Fruit fly (Drosophila melanogaster): ENCODE measurements around the gene CG12420.

CG12420 gene

dm6 chr3R:10225390-10225789 is 2.9 kb downstream of the CG12420 start, which contains the start of gene CG42795:
Gene CG42795 (plus strand): TSS chr3R:10225690.
- TF ChIP-seq fd96Ca (GFP tag; IDR thresholded peaks at IDR 0.05) (no peak), Ets98B (GFP tag; IDR thresholded peaks at IDR 0.05) (no peak), CG10348 (GFP tag; IDR thresholded peaks at IDR 0.05) (no peak), CG4496 (GFP tag; IDR thresholded peaks at IDR 0.05) (no peak), CG12605 (GFP tag; IDR thresholded peaks at IDR 0.05) (no peak), CG17806 (tag; optimal IDR thresholded peaks at IDR 0.05) (no peak), CG32121 (GFP tag; IDR thresholded peaks at IDR 0.05) (no peak), Pif1B (GFP tag; optimal IDR thresholded peaks at IDR 0.05) (no peak), CG8301 (tag; optimal IDR thresholded peaks at IDR 0.05) (no peak), CG9948 (tag; optimal IDR thresholded peaks at IDR 0.05) (no peak), EcR (GFP tag; optimal IDR thresholded peaks at IDR 0.05) (no peak), CG13204 (GFP tag; optimal IDR thresholded peaks at IDR 0.05) (no peak)

DNA sequence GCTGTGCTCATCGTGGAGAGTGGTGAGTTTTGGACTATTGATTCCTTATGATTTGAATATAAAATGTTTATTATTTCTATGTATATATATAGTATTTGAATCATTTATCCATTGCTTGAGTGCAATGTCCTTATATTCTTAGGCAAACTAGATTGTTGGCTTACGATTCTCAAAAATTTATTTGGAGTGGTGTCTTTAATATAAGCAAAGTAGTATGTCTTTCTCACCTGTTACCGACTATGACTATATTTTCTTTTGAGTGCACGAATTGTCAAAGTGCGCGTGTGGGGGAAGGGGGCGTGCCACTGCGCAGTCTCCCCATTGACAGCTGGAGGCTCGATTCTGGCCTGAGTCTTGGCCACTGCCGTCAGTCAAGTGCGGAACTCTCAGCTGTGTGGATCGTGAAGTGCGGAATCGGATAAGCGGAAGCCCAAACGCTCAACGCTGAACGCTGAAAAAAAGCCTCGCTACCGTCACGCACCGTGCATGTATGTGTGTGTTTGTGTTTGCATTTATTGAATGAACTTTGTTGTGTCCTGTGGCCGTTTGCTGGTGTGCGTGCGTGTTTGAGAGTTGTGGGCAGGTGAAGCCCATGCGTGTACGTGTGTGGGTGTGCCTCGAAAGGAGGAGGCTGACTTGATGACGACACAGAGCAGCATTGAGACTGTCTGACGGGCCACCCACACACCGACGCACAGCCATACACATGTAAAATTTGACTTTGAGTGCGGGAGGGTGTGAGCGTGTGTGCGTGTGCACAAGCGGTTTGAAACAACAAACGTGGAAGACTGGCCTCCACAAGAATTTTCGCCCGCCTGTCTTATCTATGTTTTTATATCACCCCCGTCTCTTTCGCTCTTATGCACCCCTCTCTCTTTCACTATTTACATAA is 3.9 kb downstream of the CG12420 start:
- TF ChIP-seq CG4496 (GFP tag; IDR thresholded peaks at IDR 0.05) (no peak), Ets98B (GFP tag; IDR thresholded peaks at IDR 0.05) (no peak), CG9948 (tag; optimal IDR thresholded peaks at IDR 0.05) (no peak), EcR (GFP tag; optimal IDR thresholded peaks at IDR 0.05) (no peak), Pif1B (GFP tag; optimal IDR thresholded peaks at IDR 0.05) (no peak), CG32121 (GFP tag; IDR thresholded peaks at IDR 0.05) (no peak), CG13204 (GFP tag; optimal IDR thresholded peaks at IDR 0.05) (peak; percentile 19)

DNA sequence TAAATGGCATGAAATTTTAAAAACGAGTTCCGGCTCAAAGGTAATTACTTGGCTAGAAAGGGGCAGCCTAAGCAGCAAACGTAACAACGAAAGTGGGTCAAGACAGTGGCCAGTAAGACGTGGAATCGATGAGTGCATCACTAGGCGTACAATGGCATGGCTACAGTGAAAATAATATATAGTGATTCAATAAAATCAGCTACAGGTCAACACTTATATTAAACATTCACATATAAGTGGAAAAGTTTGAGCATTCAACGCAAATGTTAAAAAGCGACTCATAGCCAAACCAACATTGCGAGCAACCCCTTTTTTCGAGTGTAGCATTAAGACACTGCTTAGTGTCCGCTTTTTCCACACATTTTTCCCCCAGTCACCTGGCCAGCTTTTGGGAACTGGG is 5.5 kb downstream of the CG12420 start:
- TF ChIP-seq fd96Ca (GFP tag; IDR thresholded peaks at IDR 0.05) (0 out of 3 replicates have a peak, but pooled peaks have one; percentile 46), D1 (tag; optimal IDR thresholded peaks at IDR 0.05) (no peak), CG8159 (tag; optimal IDR thresholded peaks at IDR 0.05) (no peak)

- TF ChIP-seq CG32121 (GFP tag; IDR thresholded peaks at IDR 0.05) = no peak
- no peak for TF ChIP-seq CG14655 (GFP tag; optimal IDR thresholded peaks at IDR 0.05)
- TF ChIP-seq CG12605 (GFP tag; IDR thresholded peaks at IDR 0.05) = no peak
- no peak for TF ChIP-seq CG10348 (GFP tag; IDR thresholded peaks at IDR 0.05)
- no peak for TF ChIP-seq CG13204 (GFP tag; optimal IDR thresholded peaks at IDR 0.05)
- no peak for TF ChIP-seq fd96Ca (GFP tag; IDR thresholded peaks at IDR 0.05)
- no peak for TF ChIP-seq CG17806 (tag; optimal IDR thresholded peaks at IDR 0.05)
- no peak for TF ChIP-seq rn (GFP tag; IDR thresholded peaks at IDR 0.05)
- no peak for TF ChIP-seq CG8301 (tag; optimal IDR thresholded peaks at IDR 0.05)
- no peak for TF ChIP-seq CG34367 (tag; optimal IDR thresholded peaks at IDR 0.05)
- no peak for TF ChIP-seq CG4496 (GFP tag; IDR thresholded peaks at IDR 0.05)
- TF ChIP-seq CG8159 (tag; optimal IDR thresholded peaks at IDR 0.05) = no peak
- no peak for TF ChIP-seq gl (tag; optimal IDR thresholded peaks at IDR 0.05)
- TF ChIP-seq Ets98B (GFP tag; IDR thresholded peaks at IDR 0.05) = no peak
- TF ChIP-seq Snoo (tag; optimal IDR thresholded peaks at IDR 0.05) = no peak
- no peak for TF ChIP-seq Pif1A (GFP tag; optimal IDR thresholded peaks at IDR 0.05)
- TF ChIP-seq EcR (GFP tag; optimal IDR thresholded peaks at IDR 0.05) = no peak
Measured at dm6 chr3R:10251218-10251617, 28.7 kb downstream of the CG12420 start, which contains the start of gene CG3999. Gene CG3999 (plus strand): TSS chr3R:10251518.

dm6 chr3R:10251846-10252245 is 29.3 kb downstream of the CG12420 start:
- TF ChIP-seq Ets98B (GFP tag; IDR thresholded peaks at IDR 0.05) (no peak), rn (GFP tag; IDR thresholded peaks at IDR 0.05) (no peak), CG13204 (GFP tag; optimal IDR thresholded peaks at IDR 0.05) (no peak), CG4496 (GFP tag; IDR thresholded peaks at IDR 0.05) (no peak), CG8301 (tag; optimal IDR thresholded peaks at IDR 0.05) (no peak), CG8159 (tag; optimal IDR thresholded peaks at IDR 0.05) (no peak), Pif1A (GFP tag; optimal IDR thresholded peaks at IDR 0.05) (no peak), Pif1B (GFP tag; optimal IDR thresholded peaks at IDR 0.05) (no peak), CG15710 (tag; optimal IDR thresholded peaks at IDR 0.05) (no peak), CG10348 (GFP tag; IDR thresholded peaks at IDR 0.05) (no peak), D1 (tag; optimal IDR thresholded peaks at IDR 0.05) (no peak), CG32121 (GFP tag; IDR thresholded peaks at IDR 0.05) (no peak), fd96Ca (GFP tag; IDR thresholded peaks at IDR 0.05) (no peak), CG9948 (tag; optimal IDR thresholded peaks at IDR 0.05) (no peak)

DNA sequence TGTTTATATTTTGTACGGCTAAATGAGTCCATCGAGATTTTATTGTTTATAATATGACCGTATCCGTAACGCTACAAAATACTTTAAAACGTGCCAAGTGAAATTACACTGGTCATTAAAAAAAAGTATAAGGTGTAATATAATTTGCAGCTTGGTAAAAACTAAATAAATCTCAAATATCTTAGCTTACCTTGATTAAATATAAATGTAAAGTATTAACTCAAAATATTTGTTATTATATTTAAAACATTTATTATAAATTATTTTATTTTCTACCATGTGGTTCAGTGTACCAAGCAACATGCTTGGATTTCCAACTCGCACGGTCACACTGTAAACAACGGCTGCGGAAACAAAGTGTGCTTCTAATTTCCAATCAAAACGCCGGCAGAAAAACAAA is 39.3 kb downstream of the CG12420 start, which contains the start of the genes Sirt6 and pont:
Sirt6 (minus strand) TSS at position 50 of the 400 bp plus-strand sequence.
pont (plus strand) TSS at position 324 of the 400 bp plus-strand sequence.
- peak; percentile 96 for TF ChIP-seq CG9948 (tag; optimal IDR thresholded peaks at IDR 0.05)
- TF ChIP-seq CG17806 (tag; optimal IDR thresholded peaks at IDR 0.05) = peak; percentile 95
- TF ChIP-seq D1 (tag; optimal IDR thresholded peaks at IDR 0.05) = peak; percentile 88
- TF ChIP-seq CG14655 (GFP tag; optimal IDR thresholded peaks at IDR 0.05) = peak; percentile 94
- no peak for TF ChIP-seq CG10348 (GFP tag; IDR thresholded peaks at IDR 0.05)
- TF ChIP-seq EcR (GFP tag; optimal IDR thresholded peaks at IDR 0.05) = peak; percentile 41
- peak; percentile 91 for TF ChIP-seq CG8301 (tag; optimal IDR thresholded peaks at IDR 0.05)
- TF ChIP-seq Pif1B (GFP tag; optimal IDR thresholded peaks at IDR 0.05) = peak; percentile 72
- TF ChIP-seq CG8159 (tag; optimal IDR thresholded peaks at IDR 0.05) = peak; percentile 97
- TF ChIP-seq CG4496 (GFP tag; IDR thresholded peaks at IDR 0.05) = no peak
- peak; percentile 91 for TF ChIP-seq CG34367 (tag; optimal IDR thresholded peaks at IDR 0.05)
- no peak for TF ChIP-seq fd96Ca (GFP tag; IDR thresholded peaks at IDR 0.05)
- TF ChIP-seq CG12605 (GFP tag; IDR thresholded peaks at IDR 0.05) = no peak
- peak; percentile 92 for TF ChIP-seq Snoo (tag; optimal IDR thresholded peaks at IDR 0.05)
- TF ChIP-seq CG15710 (tag; optimal IDR thresholded peaks at IDR 0.05) = peak; percentile 96
- TF ChIP-seq Pif1A (GFP tag; optimal IDR thresholded peaks at IDR 0.05) = peak; percentile 69
- peak; percentile 62 for TF ChIP-seq gl (tag; optimal IDR thresholded peaks at IDR 0.05)
- TF ChIP-seq Ets98B (GFP tag; IDR thresholded peaks at IDR 0.05) = no peak
- no peak for TF ChIP-seq rn (GFP tag; IDR thresholded peaks at IDR 0.05)
- no peak for TF ChIP-seq CG32121 (GFP tag; IDR thresholded peaks at IDR 0.05)
- TF ChIP-seq CG13204 (GFP tag; optimal IDR thresholded peaks at IDR 0.05) = peak; percentile 33
